Worm (Caenorhabditis elegans): Measurements from ENCODE around the gene Y51A2B.8.

Gene Y51A2B.8

ce11 chrV:18346080-18346479, 32.8 kb upstream of the Y51A2B.8 start (continued):
- no peak for TF ChIP-seq lir-1 (GFP tag; conservative IDR thresholded peaks at IDR 0.05)
- 0 out of 2 replicates have a peak, but pooled peaks have one; percentile 13 for TF ChIP-seq let-526 (GFP tag; IDR thresholded peaks at IDR 0.05)
- TF ChIP-seq F49E8.2 (tag; optimal IDR thresholded peaks at IDR 0.05; ENCODE audit: insufficient read depth): no peak
- TF ChIP-seq B0035.1 (tag; optimal IDR thresholded peaks at IDR 0.05): no peak
- peak; percentile 96 for TF ChIP-seq ztf-22 (GFP tag; optimal IDR thresholded peaks at IDR 0.05)
- peak; percentile 77 for TF ChIP-seq B0336.3 (GFP tag; IDR thresholded peaks at IDR 0.05)
- TF ChIP-seq lsy-27 (tag; optimal IDR thresholded peaks at IDR 0.05; ENCODE audit: borderline replicate concordance, insufficient read depth): no peak
- no peak for TF ChIP-seq F10E7.11 (tag; optimal IDR thresholded peaks at IDR 0.05)
- peak; percentile 79 for TF ChIP-seq ztf-26 (tag; optimal IDR thresholded peaks at IDR 0.05)
- peak; percentile 94 for TF ChIP-seq atf-7 (tag; optimal IDR thresholded peaks at IDR 0.05)
- TF ChIP-seq Y95B8A.8 (GFP tag; IDR thresholded peaks at IDR 0.05): no peak
- TF ChIP-seq ets-4 (GFP tag; optimal IDR thresholded peaks at IDR 0.05): peak; percentile 99
- TF ChIP-seq snpc-3.4 (tag; optimal IDR thresholded peaks at IDR 0.05): no peak
- no peak for TF ChIP-seq snpc-4 (GFP tag; optimal IDR thresholded peaks at IDR 0.05)
- TF ChIP-seq snpc-4 (tag; optimal IDR thresholded peaks at IDR 0.05): peak in 2 of 4 experiments; percentile 5 to 76
- TF ChIP-seq tbx-9 (tag; optimal IDR thresholded peaks at IDR 0.05; ENCODE audit: borderline replicate concordance): no peak
- TF ChIP-seq ceh-79 (tag; optimal IDR thresholded peaks at IDR 0.05): no peak
- no peak for TF ChIP-seq sptf-2 (GFP tag; optimal IDR thresholded peaks at IDR 0.05)

DNA sequence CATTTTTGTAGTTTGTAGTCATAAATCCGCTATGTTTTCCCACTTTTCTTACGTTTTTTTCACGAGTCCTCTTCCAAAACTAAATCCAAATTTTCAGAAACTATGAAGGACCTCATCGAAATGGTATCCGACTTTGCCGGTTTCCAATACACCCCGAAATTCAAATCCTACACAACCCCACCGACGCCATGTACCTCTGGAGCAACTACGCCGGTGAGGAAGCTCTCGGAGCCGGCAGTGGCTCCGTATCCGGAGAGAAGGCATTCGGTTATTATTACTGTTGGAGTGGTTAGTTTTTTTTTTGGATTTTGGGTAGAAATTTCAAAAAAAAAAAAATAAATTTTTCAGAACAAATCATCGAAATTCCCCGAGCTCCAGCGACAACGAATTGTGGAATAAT, 28.9 kb upstream of the Y51A2B.8 start, which contains the start of gene C08E8.3:
C08E8.3 (plus strand) TSS at position 84 of the 400 bp plus-strand sequence.
- TF ChIP-seq fkh-3 (tag; optimal IDR thresholded peaks at IDR 0.05) (no peak), nfyb-1 (GFP tag; IDR thresholded peaks at IDR 0.05) (0 out of 2 replicates have a peak, but pooled peaks have one; percentile 10)

DNA sequence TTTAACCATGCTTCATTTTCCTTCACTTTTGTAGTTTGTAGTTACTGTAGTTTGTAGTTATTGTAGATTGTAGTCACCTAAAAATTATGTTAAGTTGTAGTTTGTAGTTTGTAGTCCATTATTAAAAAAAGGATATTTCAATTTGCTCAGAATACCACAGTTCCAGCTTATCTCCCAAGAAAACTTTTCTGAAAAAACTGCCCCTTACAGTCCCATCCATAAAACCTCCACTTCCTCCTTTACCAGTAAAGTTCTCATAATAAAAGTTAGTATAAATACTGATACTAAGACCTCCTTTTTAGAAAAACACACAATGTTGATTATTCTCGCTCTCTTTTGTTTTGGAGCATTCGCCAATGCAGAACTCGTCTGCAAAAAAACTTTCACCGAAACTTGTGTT, 28.2 kb upstream of the Y51A2B.8 start, which contains the start of gene C08E8.11:
C08E8.11 (plus strand) TSS at position 301 of the 400 bp plus-strand sequence.
- no peak for TF ChIP-seq nhr-90 (tag; optimal IDR thresholded peaks at IDR 0.05)
- TF ChIP-seq dpl-1 (GFP tag; optimal IDR thresholded peaks at IDR 0.05): no peak
- no peak for TF ChIP-seq lin-26 (GFP tag; IDR thresholded peaks at IDR 0.05)
- TF ChIP-seq tbp1 (GFP tag; optimal IDR thresholded peaks at IDR 0.05): no peak
- TF ChIP-seq F49E8.2 (tag; optimal IDR thresholded peaks at IDR 0.05; ENCODE audit: insufficient read depth): no peak
- TF ChIP-seq xnd-1 (tag; optimal IDR thresholded peaks at IDR 0.05): no peak
- TF ChIP-seq Y67H2A.10 (GFP tag; conservative IDR thresholded peaks at IDR 0.05): no peak
- TF ChIP-seq sea-2 (GFP tag; IDR thresholded peaks at IDR 0.05): no peak

- TF ChIP-seq lsl-1 (GFP tag; optimal IDR thresholded peaks at IDR 0.05): no peak
- TF ChIP-seq Y79H2A.3 (GFP tag; conservative IDR thresholded peaks at IDR 0.05): no peak
- no peak for TF ChIP-seq mes-4 (tag; optimal IDR thresholded peaks at IDR 0.05)
- no peak for TF ChIP-seq rcor-1 (GFP tag; IDR thresholded peaks at IDR 0.05)
- TF ChIP-seq akir-1 (GFP tag; optimal IDR thresholded peaks at IDR 0.05): no peak
- no peak for TF ChIP-seq lin-54 (GFP tag; optimal IDR thresholded peaks at IDR 0.05)
- TF ChIP-seq attf-6 (GFP tag; IDR thresholded peaks at IDR 0.05): no peak
- no peak for TF ChIP-seq hmg-1.2 (GFP tag; IDR thresholded peaks at IDR 0.05)
- TF ChIP-seq Y53G8AR.9 (GFP tag; conservative IDR thresholded peaks at IDR 0.05): no peak
- TF ChIP-seq ceh-100 (GFP tag; IDR thresholded peaks at IDR 0.05): no peak
- TF ChIP-seq die-1 (tag; optimal IDR thresholded peaks at IDR 0.05): no peak
- TF ChIP-seq lin-35 (GFP tag; optimal IDR thresholded peaks at IDR 0.05): no peak
These were observed 24.6 kb upstream of the Y51A2B.8 start for ce11 chrV:18354299-18354698.

Data from whole organism, young adult.